Fruit fly (Drosophila melanogaster) whole organism: ENCODE measurements around the gene ATPsynG.

Experiments
- CG8478 ChIP-seq: fragments of >200 bp; optimal IDR thresholded peaks from 2 replicates; lab custom pipeline; 2018; ENCODE audit warnings: inconsistent platforms
- Dll ChIP-seq: fragments of >200 bp; optimal IDR thresholded peaks from 2 replicates; lab custom pipeline; 2017
- EcR ChIP-seq, 2 experiments: fragments of >200 bp; optimal IDR thresholded peaks; 2 replicates each; lab custom pipeline; 2017; ENCODE audit warnings: missing biosample characterization in 2 of 2, missing genetic modification characterization in 2 of 2, missing genetic modification reagents in 2 of 2
- pan ChIP-seq: fragments of >200 bp; optimal IDR thresholded peaks from 2 replicates; lab custom pipeline; 2017
- psq ChIP-seq: fragments of >200 bp; optimal IDR thresholded peaks from 2 replicates; lab custom pipeline; 2017
- usp ChIP-seq: fragments of >200 bp; optimal IDR thresholded peaks from 2 replicates; lab custom pipeline; 2017; ENCODE audit warnings: missing biosample characterization, missing genetic modification characterization, mixed read lengths

The ATPsynG gene

dm6 chr2L:10976046-10976863, at the start of gene ATPsynG, which contains the start of gene SCAR:
TSS of gene ATPsynG (minus strand) at chr2L:10976399.
TSS of gene SCAR (plus strand) at chr2L:10976772.
- TF ChIP-seq EcR (GFP tag; optimal IDR thresholded peaks at IDR 0.05; lab: Kevin White, UChicago) (no peak), CG8478 (lab: Kevin White, UChicago) (no peak), usp (GFP tag; lab: Kevin White, UChicago) (no peak), psq (lab: Kevin White, UChicago) (no peak), Dll (lab: Kevin White, UChicago) (no peak), pan (lab: Kevin White, UChicago) (no peak)

- TF ChIP-seq EcR (GFP tag; optimal IDR thresholded peaks at IDR 0.05; lab: Kevin White, UChicago) (no peak), Dll (lab: Kevin White, UChicago) (no peak), pan (lab: Kevin White, UChicago) (no peak)
Observed at dm6 chr2L:11023875-11024274, 47.7 kb upstream of the ATPsynG start.

dm6 chr2L:11022804-11023203, 46.6 kb upstream of the ATPsynG start:
- TF ChIP-seq pan (lab: Kevin White, UChicago) (no peak), usp (GFP tag; lab: Kevin White, UChicago) (no peak), EcR (GFP tag; optimal IDR thresholded peaks at IDR 0.05; lab: Kevin White, UChicago) (no peak), CG8478 (lab: Kevin White, UChicago) (no peak), Dll (lab: Kevin White, UChicago) (no peak), psq (lab: Kevin White, UChicago) (no peak)

- TF ChIP-seq CG8478 (lab: Kevin White, UChicago) = no peak
- no peak for TF ChIP-seq usp (GFP tag; lab: Kevin White, UChicago)
- no peak for TF ChIP-seq psq (lab: Kevin White, UChicago)
- peak; percentile 78 for TF ChIP-seq pan (lab: Kevin White, UChicago)
Observed at dm6 chr2L:11021606-11022005, 45.4 kb upstream of the ATPsynG start.

dm6 chr2L:11016695-11017094, 40.5 kb upstream of the ATPsynG start, which contains the start of gene CG14913:
TSS of gene CG14913 (plus strand) at chr2L:11016995.
- TF ChIP-seq usp (GFP tag; lab: Kevin White, UChicago) (no peak), psq (lab: Kevin White, UChicago) (no peak), pan (lab: Kevin White, UChicago) (no peak), CG8478 (lab: Kevin White, UChicago) (no peak), Dll (lab: Kevin White, UChicago) (no peak), EcR (GFP tag; optimal IDR thresholded peaks at IDR 0.05; lab: Kevin White, UChicago) (no peak)

- TF ChIP-seq pan (lab: Kevin White, UChicago) (no peak), EcR (GFP tag; optimal IDR thresholded peaks at IDR 0.05; lab: Kevin White, UChicago) (no peak), CG8478 (lab: Kevin White, UChicago) (no peak), usp (GFP tag; lab: Kevin White, UChicago) (no peak), Dll (lab: Kevin White, UChicago) (no peak), psq (lab: Kevin White, UChicago) (no peak)
Observed at dm6 chr2L:11015320-11015719, 39.1 kb upstream of the ATPsynG start, which contains the start of gene Acp32CD. TSS of gene Acp32CD (plus strand) at chr2L:11015620.

dm6 chr2L:11014671-11015070, 38.5 kb upstream of the ATPsynG start:
- TF ChIP-seq Dll (lab: Kevin White, UChicago) = no peak
- no peak for TF ChIP-seq CG8478 (lab: Kevin White, UChicago)
- TF ChIP-seq EcR (GFP tag; optimal IDR thresholded peaks at IDR 0.05; lab: Kevin White, UChicago) = no peak
- no peak for TF ChIP-seq usp (GFP tag; lab: Kevin White, UChicago)
- TF ChIP-seq pan (lab: Kevin White, UChicago) = no peak
- TF ChIP-seq psq (lab: Kevin White, UChicago) = no peak

dm6 chr2L:11014018-11014611, 37.9 kb upstream of the ATPsynG start:
- TF ChIP-seq Dll (lab: Kevin White, UChicago) (no peak), pan (lab: Kevin White, UChicago) (no peak), psq (lab: Kevin White, UChicago) (no peak), CG8478 (lab: Kevin White, UChicago) (no peak), usp (GFP tag; lab: Kevin White, UChicago) (no peak)

- TF ChIP-seq CG8478 (lab: Kevin White, UChicago) (no peak), EcR (GFP tag; optimal IDR thresholded peaks at IDR 0.05; lab: Kevin White, UChicago) (no peak), pan (lab: Kevin White, UChicago) (no peak), usp (GFP tag; lab: Kevin White, UChicago) (no peak), Dll (lab: Kevin White, UChicago) (no peak), psq (lab: Kevin White, UChicago) (no peak)
Observed at dm6 chr2L:11010999-11011398, 34.8 kb upstream of the ATPsynG start, which contains the start of the genes Art8 and dUTPase. TSS of gene Art8 (minus strand) at chr2L:11011086. TSS of gene dUTPase (plus strand) at chr2L:11011312.

dm6 chr2L:11004674-11005045, 28.5 kb upstream of the ATPsynG start, which contains the start of gene Nup154:
TSS of gene Nup154 (plus strand) at chr2L:11004820.
- TF ChIP-seq psq (lab: Kevin White, UChicago) (no peak), EcR (GFP tag; optimal IDR thresholded peaks at IDR 0.05; lab: Kevin White, UChicago) (no peak), CG8478 (lab: Kevin White, UChicago) (no peak), usp (GFP tag; lab: Kevin White, UChicago) (no peak), Dll (lab: Kevin White, UChicago) (no peak), pan (lab: Kevin White, UChicago) (no peak)
